Fruit fly (Drosophila melanogaster): ENCODE measurements around the gene CG14711.

CG14711 gene

dm6 chr3R:11649449-11649848, 26.3 kb downstream of the CG14711 start (continued):
- peak; percentile 93 for TF ChIP-seq tup (GFP tag; optimal IDR thresholded peaks at IDR 0.05)
- TF ChIP-seq Gug (GFP tag; IDR thresholded peaks at IDR 0.05), result peak; percentile 98
- peak; percentile 98 for TF ChIP-seq Xbp1 (GFP tag; optimal IDR thresholded peaks at IDR 0.05)
- TF ChIP-seq caup (GFP tag; optimal IDR thresholded peaks at IDR 0.05; ENCODE audit: severe bottlenecking), result peak; percentile 96
- peak; percentile 82 for TF ChIP-seq CG10321 (GFP tag; IDR thresholded peaks at IDR 0.05)
- TF ChIP-seq tap (tag; optimal IDR thresholded peaks at IDR 0.05), result peak; percentile 93
- peak; percentile 86 for TF ChIP-seq ro (GFP tag; IDR thresholded peaks at IDR 0.05)
- peak; percentile 91 for TF ChIP-seq wor (GFP tag; IDR thresholded peaks at IDR 0.05)
- TF ChIP-seq BtbVII (GFP tag; optimal IDR thresholded peaks at IDR 0.05), result peak; percentile 93
- no peak for TF ChIP-seq Dfd (GFP tag; optimal IDR thresholded peaks at IDR 0.05)
- peak; percentile 92 for TF ChIP-seq bowl (GFP tag; IDR thresholded peaks at IDR 0.05)
- peak; percentile 91 for TF ChIP-seq CG3838 (GFP tag; optimal IDR thresholded peaks at IDR 0.05)
- peak; percentile 95 for TF ChIP-seq ERR (GFP tag; optimal IDR thresholded peaks at IDR 0.05)
- TF ChIP-seq tll (GFP tag; optimal IDR thresholded peaks at IDR 0.05), result no peak
- peak; percentile 95 for TF ChIP-seq CG4730 (GFP tag; IDR thresholded peaks at IDR 0.05)
- TF ChIP-seq NC2α (GFP tag; optimal IDR thresholded peaks at IDR 0.05), result peak; percentile 92
- peak; percentile 96 for TF ChIP-seq jumu (GFP tag; optimal IDR thresholded peaks at IDR 0.05)
- peak; percentile 93 for TF ChIP-seq CG6813 (GFP tag; optimal IDR thresholded peaks at IDR 0.05)
- peak; percentile 97 for TF ChIP-seq tgo (GFP tag; IDR thresholded peaks at IDR 0.05)
- TF ChIP-seq CG16863 (GFP tag; optimal IDR thresholded peaks at IDR 0.05), result peak; percentile 94
- TF ChIP-seq bsh (GFP tag; optimal IDR thresholded peaks at IDR 0.05), result peak in 1 of 2 experiments; percentile 87
- no peak for TF ChIP-seq cad (GFP tag; optimal IDR thresholded peaks at IDR 0.05)
- TF ChIP-seq schlank (tag; optimal IDR thresholded peaks at IDR 0.05), result peak; percentile 98
- peak; percentile 98 for TF ChIP-seq sob (GFP tag; IDR thresholded peaks at IDR 0.05)
- peak; percentile 88 for TF ChIP-seq CG3163 (GFP tag; optimal IDR thresholded peaks at IDR 0.05)
- TF ChIP-seq Myb (GFP tag; optimal IDR thresholded peaks at IDR 0.05), result peak; percentile 87
- peak; percentile 97 for TF ChIP-seq Taf1 (GFP tag; IDR thresholded peaks at IDR 0.05)
- TF ChIP-seq CG30020 (tag; optimal IDR thresholded peaks at IDR 0.05), result peak; percentile 64
- TF ChIP-seq MBD-R2 (GFP tag; IDR thresholded peaks at IDR 0.05), result peak; percentile 94
- TF ChIP-seq CG2120 (GFP tag; optimal IDR thresholded peaks at IDR 0.05), result peak; percentile 99
- TF ChIP-seq CG9215 (GFP tag; IDR thresholded peaks at IDR 0.05), result peak; percentile 95
- TF ChIP-seq Lhr (GFP tag; optimal IDR thresholded peaks at IDR 0.05), result peak; percentile 40
- peak; percentile 93 for TF ChIP-seq klu (GFP tag; IDR thresholded peaks at IDR 0.05)
- TF ChIP-seq Dp (GFP tag; optimal IDR thresholded peaks at IDR 0.05), result peak; percentile 17
- peak; percentile 97 for TF ChIP-seq al (GFP tag; IDR thresholded peaks at IDR 0.05)
- TF ChIP-seq CG10462 (GFP tag; optimal IDR thresholded peaks at IDR 0.05), result peak; percentile 89
- peak; percentile 95 for TF ChIP-seq CG32772 (GFP tag; IDR thresholded peaks at IDR 0.05)
- peak; percentile 95 for TF ChIP-seq CG17612 (GFP tag; IDR thresholded peaks at IDR 0.05)
- TF ChIP-seq Oli (tag; optimal IDR thresholded peaks at IDR 0.05), result peak; percentile 95
- TF ChIP-seq Jarid2 (GFP tag; optimal IDR thresholded peaks at IDR 0.05), result peak; percentile 69
- TF ChIP-seq abd-A (tag; optimal IDR thresholded peaks at IDR 0.05), result peak; percentile 52
- TF ChIP-seq slbo (GFP tag; IDR thresholded peaks at IDR 0.05), result peak; percentile 99
- no peak for TF ChIP-seq zen2 (GFP tag; IDR thresholded peaks at IDR 0.05; ENCODE audit: partially characterized antibody)
- peak; percentile 85 for TF ChIP-seq cato (GFP tag; optimal IDR thresholded peaks at IDR 0.05; ENCODE audit: borderline replicate concordance)
- peak; percentile 94 for TF ChIP-seq CG4424 (GFP tag; optimal IDR thresholded peaks at IDR 0.05)
- peak; percentile 99 for TF ChIP-seq Ets65A (GFP tag)
- peak; percentile 89 for TF ChIP-seq p53 (GFP tag; optimal IDR thresholded peaks at IDR 0.05)
- TF ChIP-seq CG12104 (GFP tag; optimal IDR thresholded peaks at IDR 0.05), result peak; percentile 95
- peak; percentile 95 for TF ChIP-seq CG5953 (GFP tag; IDR thresholded peaks at IDR 0.05)
- peak; percentile 91 for TF ChIP-seq CG7556 (GFP tag; optimal IDR thresholded peaks at IDR 0.05)
- TF ChIP-seq NfI (GFP tag; optimal IDR thresholded peaks at IDR 0.05), result peak; percentile 98
- TF ChIP-seq toy (GFP tag; IDR thresholded peaks at IDR 0.05), result peak; percentile 94

Data from whole organism, embryonic.